Fruit fly (Drosophila melanogaster): ENCODE results near the gene CG17544.

Gene CG17544

DNA sequence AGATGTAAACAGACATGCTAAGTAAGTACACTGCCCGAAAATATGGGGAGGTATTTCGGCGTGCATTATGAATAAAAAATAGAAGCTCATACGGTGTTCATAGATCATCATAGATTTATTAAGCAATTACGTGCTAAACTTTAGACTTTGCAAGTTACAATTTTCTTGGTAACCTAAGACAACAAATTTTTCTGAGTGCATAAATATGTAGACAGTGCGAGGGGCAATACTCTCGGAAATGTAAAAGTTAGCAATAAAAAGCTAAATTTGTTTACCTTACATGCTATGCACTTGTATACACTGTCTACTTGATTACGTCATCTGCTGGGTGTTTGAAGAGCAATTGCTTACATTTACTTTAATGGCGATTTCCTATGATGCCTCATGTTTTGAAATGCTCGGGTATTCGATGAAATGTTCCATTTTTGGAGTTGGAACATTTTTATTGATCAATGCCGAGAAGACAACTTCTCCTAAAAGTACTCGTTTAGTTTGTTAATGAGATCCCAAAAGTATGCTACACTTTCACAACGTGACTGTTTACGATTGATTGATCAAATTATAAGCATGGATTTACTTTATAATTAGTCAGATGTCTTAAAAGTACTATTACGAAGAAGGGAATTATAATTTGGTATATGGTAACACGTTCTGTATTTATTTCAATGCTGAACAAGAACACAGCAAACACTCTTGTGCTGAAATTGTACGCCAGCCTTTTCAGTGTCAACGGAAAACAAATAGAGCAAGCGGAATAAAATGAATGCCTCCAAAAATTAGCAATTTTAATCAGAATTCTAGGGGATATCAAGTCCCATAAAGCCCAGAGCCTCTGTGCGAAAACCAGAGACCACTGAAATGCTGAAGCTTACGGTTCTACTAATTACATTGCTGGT is 18.6 kb upstream of the CG17544 start, which contains the start of gene Lectin-galC1:
TSS of gene Lectin-galC1 (plus strand) at position 846 of the 896 bp plus-strand sequence.
- TF ChIP-seq EcR (GFP tag; optimal IDR thresholded peaks at IDR 0.05) (no peak), Dll (optimal IDR thresholded peaks at IDR 0.05) (no peak), pan (optimal IDR thresholded peaks at IDR 0.05) (no peak), usp (GFP tag; optimal IDR thresholded peaks at IDR 0.05) (no peak), psq (optimal IDR thresholded peaks at IDR 0.05) (no peak), CG8478 (optimal IDR thresholded peaks at IDR 0.05) (no peak)

dm6 chr2L:19415859-19416258 is 17.6 kb upstream of the CG17544 start:
- TF ChIP-seq usp (GFP tag; optimal IDR thresholded peaks at IDR 0.05) (no peak), Dll (optimal IDR thresholded peaks at IDR 0.05) (no peak), EcR (GFP tag; optimal IDR thresholded peaks at IDR 0.05) (no peak), CG8478 (optimal IDR thresholded peaks at IDR 0.05) (no peak), psq (optimal IDR thresholded peaks at IDR 0.05) (no peak), pan (optimal IDR thresholded peaks at IDR 0.05) (no peak)

dm6 chr2L:19415133-19415532 is 16.8 kb upstream of the CG17544 start:
- TF ChIP-seq Dll (optimal IDR thresholded peaks at IDR 0.05) (no peak), pan (optimal IDR thresholded peaks at IDR 0.05) (no peak), CG8478 (optimal IDR thresholded peaks at IDR 0.05) (no peak), psq (optimal IDR thresholded peaks at IDR 0.05) (no peak), EcR (GFP tag; optimal IDR thresholded peaks at IDR 0.05) (no peak)

- no peak for TF ChIP-seq Dll (optimal IDR thresholded peaks at IDR 0.05)
- no peak for TF ChIP-seq usp (GFP tag; optimal IDR thresholded peaks at IDR 0.05)
- no peak for TF ChIP-seq pan (optimal IDR thresholded peaks at IDR 0.05)
- TF ChIP-seq EcR (GFP tag; optimal IDR thresholded peaks at IDR 0.05), result no peak
- no peak for TF ChIP-seq CG8478 (optimal IDR thresholded peaks at IDR 0.05)
- no peak for TF ChIP-seq psq (optimal IDR thresholded peaks at IDR 0.05)
These were observed 16.0 kb upstream of the CG17544 start for dm6 chr2L:19414233-19414749.

dm6 chr2L:19413118-19413893 is 15.0 kb upstream of the CG17544 start:
- TF ChIP-seq EcR (GFP tag; optimal IDR thresholded peaks at IDR 0.05) (no peak), CG8478 (optimal IDR thresholded peaks at IDR 0.05) (no peak), pan (optimal IDR thresholded peaks at IDR 0.05) (no peak), usp (GFP tag; optimal IDR thresholded peaks at IDR 0.05) (no peak), psq (optimal IDR thresholded peaks at IDR 0.05) (no peak), Dll (optimal IDR thresholded peaks at IDR 0.05) (no peak)

- TF ChIP-seq psq (optimal IDR thresholded peaks at IDR 0.05) (no peak), usp (GFP tag; optimal IDR thresholded peaks at IDR 0.05) (no peak), pan (optimal IDR thresholded peaks at IDR 0.05) (no peak), CG8478 (optimal IDR thresholded peaks at IDR 0.05) (no peak), Dll (optimal IDR thresholded peaks at IDR 0.05) (no peak), EcR (GFP tag; optimal IDR thresholded peaks at IDR 0.05) (no peak)
These were observed 13.7 kb upstream of the CG17544 start for dm6 chr2L:19411966-19412365.

- TF ChIP-seq EcR (GFP tag; optimal IDR thresholded peaks at IDR 0.05) (no peak), pan (optimal IDR thresholded peaks at IDR 0.05) (no peak), CG8478 (optimal IDR thresholded peaks at IDR 0.05) (no peak), Dll (optimal IDR thresholded peaks at IDR 0.05) (no peak), psq (optimal IDR thresholded peaks at IDR 0.05) (no peak), usp (GFP tag; optimal IDR thresholded peaks at IDR 0.05) (no peak)
These were observed 8.1 kb upstream of the CG17544 start for dm6 chr2L:19406419-19406818.

- TF ChIP-seq EcR (GFP tag; optimal IDR thresholded peaks at IDR 0.05) (no peak), usp (GFP tag; optimal IDR thresholded peaks at IDR 0.05) (no peak), CG8478 (optimal IDR thresholded peaks at IDR 0.05) (no peak), Dll (optimal IDR thresholded peaks at IDR 0.05) (no peak), psq (optimal IDR thresholded peaks at IDR 0.05) (no peak), pan (optimal IDR thresholded peaks at IDR 0.05) (no peak)
These were observed 7.5 kb upstream of the CG17544 start for dm6 chr2L:19405685-19406357.

DNA sequence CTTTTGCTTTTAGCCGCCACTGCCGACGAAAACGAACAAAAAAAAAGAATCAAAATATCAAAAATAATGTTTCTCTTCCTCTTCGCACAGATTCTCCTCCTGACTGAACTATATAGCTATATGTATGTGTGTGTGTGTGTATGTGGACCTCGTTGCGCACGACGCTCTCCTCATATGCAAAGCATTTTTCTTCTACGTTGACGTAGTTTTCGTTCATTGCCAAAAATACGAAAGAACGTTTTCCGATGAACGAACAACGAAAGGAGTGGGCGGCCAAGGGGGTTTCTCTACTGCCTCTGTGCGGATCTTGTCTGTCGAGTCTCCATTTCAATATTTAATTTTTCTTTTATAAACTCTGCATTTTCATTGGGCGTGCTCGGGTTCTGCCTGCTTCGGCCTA is 6.5 kb upstream of the CG17544 start:
- no peak for TF ChIP-seq pan (optimal IDR thresholded peaks at IDR 0.05)
- TF ChIP-seq Dll (optimal IDR thresholded peaks at IDR 0.05), result no peak

DNA sequence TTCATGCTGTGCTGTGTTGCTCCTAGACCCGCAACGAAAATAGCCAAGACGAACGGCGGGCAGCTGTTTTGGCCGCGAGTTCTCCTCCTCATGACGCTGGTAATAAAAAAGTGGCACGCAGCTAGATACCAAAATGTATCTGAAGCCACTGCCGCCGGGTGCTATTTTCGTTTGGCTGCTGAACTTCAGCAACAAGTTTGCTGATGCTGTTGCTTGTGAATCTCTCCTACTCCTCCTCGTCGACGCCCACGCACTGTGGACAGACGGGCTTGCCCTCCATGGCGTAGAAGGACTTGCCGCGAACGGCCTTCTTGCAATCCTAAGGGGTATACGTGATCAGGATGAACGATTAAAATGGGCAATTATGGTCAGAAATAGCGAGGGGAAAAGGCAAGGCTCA is 5.1 kb upstream of the CG17544 start:
- TF ChIP-seq EcR (GFP tag; optimal IDR thresholded peaks at IDR 0.05), result no peak
- no peak for TF ChIP-seq CG8478 (optimal IDR thresholded peaks at IDR 0.05)
- no peak for TF ChIP-seq usp (GFP tag; optimal IDR thresholded peaks at IDR 0.05)

DNA sequence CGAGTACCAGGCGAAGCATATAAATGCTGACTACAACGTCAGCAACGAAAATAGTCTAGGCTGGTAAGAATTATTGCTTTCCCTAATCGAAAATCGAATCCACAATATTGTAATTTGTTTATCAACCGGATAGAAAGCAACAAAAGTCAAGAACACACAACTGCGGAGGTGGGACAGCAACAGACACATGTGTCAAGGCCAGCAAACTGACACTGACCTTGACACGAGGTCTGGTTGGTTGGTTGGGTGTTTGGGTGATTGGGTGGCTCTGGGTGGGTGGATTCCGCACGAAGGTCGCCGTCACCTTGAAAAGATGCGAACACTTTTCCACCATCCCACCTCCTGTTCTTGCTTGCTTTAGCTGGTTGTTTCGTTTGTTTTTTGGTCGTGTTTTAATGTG is 4.4 kb upstream of the CG17544 start:
- TF ChIP-seq usp (GFP tag; optimal IDR thresholded peaks at IDR 0.05) (no peak), psq (optimal IDR thresholded peaks at IDR 0.05) (no peak), CG8478 (optimal IDR thresholded peaks at IDR 0.05) (no peak), pan (optimal IDR thresholded peaks at IDR 0.05) (no peak), EcR (GFP tag; optimal IDR thresholded peaks at IDR 0.05) (no peak), Dll (optimal IDR thresholded peaks at IDR 0.05) (no peak)

Data from whole organism.